Fruit fly (Drosophila melanogaster): Measurements from ENCODE around the gene Gr10a.

The Gr10a gene

dm6 chrX:11379139-11379538 is 38.1 kb downstream of the Gr10a start (continued):
- no peak for TF ChIP-seq pros (GFP tag; optimal IDR thresholded peaks at IDR 0.05)
- TF ChIP-seq CG12104 (GFP tag; optimal IDR thresholded peaks at IDR 0.05), result no peak
- no peak for TF ChIP-seq CG8944 (GFP tag; optimal IDR thresholded peaks at IDR 0.05)
- TF ChIP-seq CG18599 (GFP tag; optimal IDR thresholded peaks at IDR 0.05), result peak; percentile 72
- no peak for TF ChIP-seq corto (GFP tag; optimal IDR thresholded peaks at IDR 0.05)
- no peak for TF ChIP-seq gcm2 (GFP tag; optimal IDR thresholded peaks at IDR 0.05)
- TF ChIP-seq slou (GFP tag; optimal IDR thresholded peaks at IDR 0.05), result no peak
- TF ChIP-seq CG43689 (GFP tag; IDR thresholded peaks at IDR 0.05), result no peak
- TF ChIP-seq CG6689 (GFP tag; IDR thresholded peaks at IDR 0.05), result peak; percentile 49
- TF ChIP-seq NC2α (GFP tag; optimal IDR thresholded peaks at IDR 0.05), result no peak
- TF ChIP-seq nerfin-2 (GFP tag; IDR thresholded peaks at IDR 0.05; ENCODE audit: partially characterized antibody), result no peak
- TF ChIP-seq pb (GFP tag; optimal IDR thresholded peaks at IDR 0.05), result no peak
- no peak for TF ChIP-seq fu2 (GFP tag; optimal IDR thresholded peaks at IDR 0.05)
- TF ChIP-seq YL-1 (GFP tag; optimal IDR thresholded peaks at IDR 0.05), result no peak
- no peak for TF ChIP-seq CG11247 (GFP tag; IDR thresholded peaks at IDR 0.05)
- TF ChIP-seq CG5180 (GFP tag; optimal IDR thresholded peaks at IDR 0.05), result no peak
- no peak for TF ChIP-seq tna (GFP tag; IDR thresholded peaks at IDR 0.05; ENCODE audit: partially characterized antibody)
- TF ChIP-seq CG12219 (GFP tag; optimal IDR thresholded peaks at IDR 0.05), result peak; percentile 19
- peak; percentile 39; the same call in 1 of the 2 replicates for TF ChIP-seq CG32772 (GFP tag; IDR thresholded peaks at IDR 0.05)
- no peak for TF ChIP-seq CTCF (GFP tag; optimal IDR thresholded peaks at IDR 0.05)
- TF ChIP-seq HHEX (GFP tag; optimal IDR thresholded peaks at IDR 0.05), result peak; percentile 29
- no peak for TF ChIP-seq Elba2 (GFP tag; optimal IDR thresholded peaks at IDR 0.05)
- no peak for TF ChIP-seq CG8765 (GFP tag; IDR thresholded peaks at IDR 0.05)
- no peak for TF ChIP-seq wek (GFP tag; optimal IDR thresholded peaks at IDR 0.05)
- TF ChIP-seq Awh (GFP tag; IDR thresholded peaks at IDR 0.05), result 0 out of 2 replicates have a peak, but pooled peaks have one; percentile 24
- TF ChIP-seq Opbp (GFP tag; IDR thresholded peaks at IDR 0.05; ENCODE audit: partially characterized antibody), result no peak
- no peak for TF ChIP-seq HmgD (GFP tag; optimal IDR thresholded peaks at IDR 0.05)
- TF ChIP-seq Drgx (GFP tag; IDR thresholded peaks at IDR 0.05), result peak; percentile 23; the same call in 1 of the 2 replicates
- no peak for TF ChIP-seq CG11093 (GFP tag; IDR thresholded peaks at IDR 0.05)
- TF ChIP-seq CG4360 (GFP tag; IDR thresholded peaks at IDR 0.05), result no peak
- TF ChIP-seq Dp (GFP tag; optimal IDR thresholded peaks at IDR 0.05), result no peak
- no peak for TF ChIP-seq Dref (GFP tag; IDR thresholded peaks at IDR 0.05)
- TF ChIP-seq tin (GFP tag; optimal IDR thresholded peaks at IDR 0.05), result no peak
- no peak for TF ChIP-seq eyg (GFP tag; optimal IDR thresholded peaks at IDR 0.05)
- peak; percentile 19; the same call in 1 of the 2 replicates for TF ChIP-seq peb (GFP tag; IDR thresholded peaks at IDR 0.05)
- TF ChIP-seq vvl (GFP tag; IDR thresholded peaks at IDR 0.05), result peak; percentile 65
- no peak for TF ChIP-seq stwl (tag; optimal IDR thresholded peaks at IDR 0.05)
- peak; percentile 24 for TF ChIP-seq phol (tag; optimal IDR thresholded peaks at IDR 0.05)
- TF ChIP-seq lab (GFP tag; optimal IDR thresholded peaks at IDR 0.05), result peak; percentile 70
- TF ChIP-seq CG4328 (GFP tag; optimal IDR thresholded peaks at IDR 0.05), result no peak
- peak; percentile 30 for TF ChIP-seq CG1233 (GFP tag; optimal IDR thresholded peaks at IDR 0.05)
- TF ChIP-seq z (GFP tag; IDR thresholded peaks at IDR 0.05), result no peak
- TF ChIP-seq CG6854 (GFP tag; optimal IDR thresholded peaks at IDR 0.05), result no peak
- TF ChIP-seq CG11085 (GFP tag; IDR thresholded peaks at IDR 0.05), result no peak
- TF ChIP-seq CG10267 (tag; optimal IDR thresholded peaks at IDR 0.05), result peak; percentile 10
- peak; percentile 61; the same call in 1 of the 2 replicates for TF ChIP-seq sob (GFP tag; IDR thresholded peaks at IDR 0.05)
- peak; percentile 65 for TF ChIP-seq slbo (GFP tag; IDR thresholded peaks at IDR 0.05)
- TF ChIP-seq sqz (GFP tag; optimal IDR thresholded peaks at IDR 0.05), result peak; percentile 3
- no peak for TF ChIP-seq CG14860 (GFP tag; IDR thresholded peaks at IDR 0.05; ENCODE audit: partially characterized antibody)
- peak; percentile 27; the same call in 1 of the 2 replicates for TF ChIP-seq al (GFP tag; IDR thresholded peaks at IDR 0.05)
- TF ChIP-seq NfI (GFP tag; optimal IDR thresholded peaks at IDR 0.05), result peak; percentile 46
- TF ChIP-seq CG1603 (tag; optimal IDR thresholded peaks at IDR 0.05), result peak; percentile 61
